Worm (Caenorhabditis elegans): ENCODE results near the gene snr-5.
A peak's percentile ranks its signal among the peaks of the same experiment; 100 is the strongest.

Gene snr-5

ce11 chrIII:7818965-7819364, 42.9 kb upstream of the snr-5 start:
- no peak for TF ChIP-seq pqm-1 (tag; optimal IDR thresholded peaks at IDR 0.05)
- no peak for TF ChIP-seq lim-6 (tag; optimal IDR thresholded peaks at IDR 0.05)
- TF ChIP-seq elt-2 (tag; optimal IDR thresholded peaks at IDR 0.05) = no peak
- TF ChIP-seq madf-2 (tag; optimal IDR thresholded peaks at IDR 0.05) = no peak
- TF ChIP-seq pax-1 (tag; optimal IDR thresholded peaks at IDR 0.05) = no peak
- no peak for TF ChIP-seq elt-4 (tag; optimal IDR thresholded peaks at IDR 0.05)

- TF ChIP-seq ceh-48 (tag; optimal IDR thresholded peaks at IDR 0.05) = no peak
- TF ChIP-seq hlh-13 (GFP tag; optimal IDR thresholded peaks at IDR 0.05) = no peak
- no peak for TF ChIP-seq pax-1 (tag; optimal IDR thresholded peaks at IDR 0.05)
- TF ChIP-seq hlh-30 (tag; optimal IDR thresholded peaks at IDR 0.05; ENCODE audit: insufficient read depth) = no peak
- no peak for TF ChIP-seq nfya-1 (tag; optimal IDR thresholded peaks at IDR 0.05)
- no peak for TF ChIP-seq ceh-31 (tag; optimal IDR thresholded peaks at IDR 0.05)
- no peak for TF ChIP-seq pros-1 (tag; optimal IDR thresholded peaks at IDR 0.05)
Observed at ce11 chrIII:7819866-7820265, 42.0 kb upstream of the snr-5 start.

- TF ChIP-seq dve-1 (tag; optimal IDR thresholded peaks at IDR 0.05) (no peak), nfya-1 (tag; optimal IDR thresholded peaks at IDR 0.05) (peak; percentile 84)
Observed at ce11 chrIII:7823285-7823684, 38.6 kb upstream of the snr-5 start.

ce11 chrIII:7824041-7824440, 37.8 kb upstream of the snr-5 start:
- TF ChIP-seq ref-2 (tag; optimal IDR thresholded peaks at IDR 0.05) = peak; percentile 16
- TF ChIP-seq ceh-31 (tag; optimal IDR thresholded peaks at IDR 0.05) = no peak
- no peak for TF ChIP-seq elt-4 (tag; optimal IDR thresholded peaks at IDR 0.05)
- no peak for TF ChIP-seq ceh-30 (tag; optimal IDR thresholded peaks at IDR 0.05)
- TF ChIP-seq ahr-1 (tag; optimal IDR thresholded peaks at IDR 0.05) = no peak
- no peak for TF ChIP-seq dve-1 (tag; optimal IDR thresholded peaks at IDR 0.05)
- TF ChIP-seq odd-2 (tag; optimal IDR thresholded peaks at IDR 0.05) = no peak
- no peak for TF ChIP-seq T23F11.4 (GFP tag; optimal IDR thresholded peaks at IDR 0.05)
- no peak for TF ChIP-seq ceh-22 (tag; optimal IDR thresholded peaks at IDR 0.05)

ce11 chrIII:7828576-7829461, 33.1 kb upstream of the snr-5 start, which contains the start of the genes egl-45 and kcmf-1:
egl-45 (minus strand) TSS chrIII:7828626.
kcmf-1 (plus strand) TSS chrIII:7829411.
- no peak for TF ChIP-seq ceh-45 (GFP tag; IDR thresholded peaks at IDR 0.05)
- TF ChIP-seq elt-2 (tag; optimal IDR thresholded peaks at IDR 0.05) = no peak
- TF ChIP-seq madf-2 (tag; optimal IDR thresholded peaks at IDR 0.05) = no peak
- TF ChIP-seq nfya-1 (tag; optimal IDR thresholded peaks at IDR 0.05) = no peak
- TF ChIP-seq unc-3 (GFP tag; conservative IDR thresholded peaks at IDR 0.05) = no peak
- TF ChIP-seq unc-3 (tag; optimal IDR thresholded peaks at IDR 0.05) = no peak
- no peak for TF ChIP-seq zip-5 (tag; optimal IDR thresholded peaks at IDR 0.05)
- no peak for TF ChIP-seq elt-4 (tag; optimal IDR thresholded peaks at IDR 0.05)
- TF ChIP-seq pqm-1 (tag; optimal IDR thresholded peaks at IDR 0.05) = no peak
- no peak for TF ChIP-seq ceh-18 (tag; optimal IDR thresholded peaks at IDR 0.05)
- no peak for TF ChIP-seq fkh-6 (tag; optimal IDR thresholded peaks at IDR 0.05)
- TF ChIP-seq K09A11.1 (tag; optimal IDR thresholded peaks at IDR 0.05; ENCODE audit: insufficient read depth) = no peak
- TF ChIP-seq unc-42 (tag; optimal IDR thresholded peaks at IDR 0.05) = no peak

ce11 chrIII:7832473-7832872, 29.4 kb upstream of the snr-5 start:
- TF ChIP-seq dve-1 (tag; optimal IDR thresholded peaks at IDR 0.05) (no peak), hlh-30 (tag; optimal IDR thresholded peaks at IDR 0.05; ENCODE audit: insufficient read depth) (no peak), K02D7.2 (tag; optimal IDR thresholded peaks at IDR 0.05) (no peak), T23F11.4 (GFP tag; optimal IDR thresholded peaks at IDR 0.05) (no peak), nfya-1 (tag; optimal IDR thresholded peaks at IDR 0.05) (no peak), elt-2 (tag; optimal IDR thresholded peaks at IDR 0.05) (no peak)
